Worm (Caenorhabditis elegans) whole organism, L2 larva: ENCODE measurements around the gene Y39B6A.7.

Source experiments
- ceh-82 ChIP-seq: fragments of 150-350 bp; optimal IDR thresholded peaks from 2 replicates; lab custom pipeline; 2014; ENCODE audit warnings: missing biosample characterization, missing genetic modification characterization
- elt-3 ChIP-seq: sonication (generic microtip); optimal IDR thresholded peaks from 2 replicates; lab custom pipeline; 2017; ENCODE audit warnings: missing biosample characterization, missing genetic modification characterization
- lsy-2 ChIP-seq, 2 experiments: fragments of 150-350 bp in 1 of 2; sonication (generic microtip) in 1 of 2; optimal IDR thresholded peaks; 2 replicates each; lab custom pipeline; 2014 to 2017; ENCODE audit warnings: missing biosample characterization in 2 of 2, missing genetic modification characterization in 2 of 2
- nhr-11 ChIP-seq: fragments of 150-350 bp; optimal IDR thresholded peaks from 2 replicates; lab custom pipeline; 2014; ENCODE audit warnings: missing biosample characterization, missing genetic modification characterization
- nhr-23 ChIP-seq: fragments of 150-350 bp; optimal IDR thresholded peaks from 2 replicates; lab custom pipeline; 2014; ENCODE audit warnings: missing biosample characterization, missing genetic modification reagents, missing genetic modification characterization
- snpc-4 ChIP-seq: fragments of 150-350 bp; optimal IDR thresholded peaks from 2 replicates; lab custom pipeline; 2014; ENCODE audit warnings: missing biosample characterization, missing genetic modification characterization
- zag-1 ChIP-seq: fragments of 150-350 bp; optimal IDR thresholded peaks from 2 replicates; lab custom pipeline; 2014; ENCODE audit warnings: missing biosample characterization, missing genetic modification characterization
- ztf-11 ChIP-seq: sonication (generic microtip); optimal IDR thresholded peaks from 2 replicates; lab custom pipeline; 2017; ENCODE audit warnings: missing biosample characterization, missing genetic modification characterization

ce11 chrV:19136206-19136605 lies 12.8 kb downstream of the Y39B6A.7 start, which contains the start of gene Y39B6A.9:
- TF ChIP-seq nhr-23 (no peak), nhr-11 (tag; lab: Kevin White, UChicago) (no peak), lsy-2 (tag; optimal IDR thresholded peaks at IDR 0.05; lab: Kevin White, UChicago) (no peak), ztf-11 (tag; lab: Kevin White, UChicago) (no peak), ceh-82 (tag; lab: Kevin White, UChicago) (no peak), zag-1 (tag; lab: Kevin White, UChicago) (no peak), snpc-4 (tag; lab: Kevin White, UChicago) (no peak), elt-3 (tag; lab: Kevin White, UChicago) (no peak)
